Worm (Caenorhabditis elegans): ENCODE data around the gene F36H12.17.

DNA sequence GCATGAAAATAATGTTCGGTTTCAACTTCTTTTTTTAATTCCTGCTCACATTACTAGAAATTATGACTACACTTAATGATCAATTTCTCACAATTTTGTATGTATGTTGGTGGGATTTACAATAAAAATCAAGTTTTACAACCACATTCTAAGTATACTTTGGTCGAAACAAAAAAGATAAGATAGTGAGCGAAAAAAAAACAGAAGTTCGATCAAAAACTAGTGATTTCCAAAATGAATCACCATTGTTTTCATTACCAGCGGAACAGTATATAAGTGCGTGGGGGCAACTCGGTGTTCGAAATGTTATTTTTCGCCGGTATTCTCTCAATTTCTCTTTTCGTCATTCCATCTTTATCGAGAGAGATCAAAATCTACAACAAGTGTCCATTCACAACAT, 47.1 kb downstream of the F36H12.17 start, which contains the start of gene thn-5:
- TF ChIP-seq fkh-10 (GFP tag; optimal IDR thresholded peaks at IDR 0.05), result no peak
- TF ChIP-seq unc-86 (tag; optimal IDR thresholded peaks at IDR 0.05), result no peak
- no peak for TF ChIP-seq tbx-7 (tag; optimal IDR thresholded peaks at IDR 0.05)
- TF ChIP-seq dmd-4 (tag; optimal IDR thresholded peaks at IDR 0.05; ENCODE audit: borderline replicate concordance), result no peak
- no peak for TF ChIP-seq ref-2 (tag; optimal IDR thresholded peaks at IDR 0.05)
- TF ChIP-seq unc-55 (GFP tag; optimal IDR thresholded peaks at IDR 0.05), result no peak

Data from whole organism, late embryonic.